Worm (Caenorhabditis elegans): Measurements from ENCODE around the gene srz-61.
A peak's percentile ranks its signal among the peaks of the same experiment; 100 is the strongest.

Gene srz-61

ce11 chrIV:16290745-16291144 lies 30.2 kb upstream of the srz-61 start, which contains the start of gene srz-75:
TSS of gene srz-75 (minus strand) at chrIV:16290845.
- no peak for TF ChIP-seq ceh-19 (GFP tag; optimal IDR thresholded peaks at IDR 0.05)
- TF ChIP-seq syd-9 (tag; optimal IDR thresholded peaks at IDR 0.05), result no peak
- no peak for TF ChIP-seq ceh-2 (tag; optimal IDR thresholded peaks at IDR 0.05)
- TF ChIP-seq pat-9 (tag; optimal IDR thresholded peaks at IDR 0.05), result no peak
- TF ChIP-seq madf-2 (tag; optimal IDR thresholded peaks at IDR 0.05), result no peak
- no peak for TF ChIP-seq unc-55 (GFP tag; optimal IDR thresholded peaks at IDR 0.05)
- no peak for TF ChIP-seq ceh-6 (GFP tag; optimal IDR thresholded peaks at IDR 0.05)
- TF ChIP-seq pag-3 (tag; optimal IDR thresholded peaks at IDR 0.05; ENCODE audit: borderline replicate concordance), result no peak

- TF ChIP-seq elt-2 (tag; optimal IDR thresholded peaks at IDR 0.05) (peak; percentile 37), ceh-14 (tag; optimal IDR thresholded peaks at IDR 0.05) (no peak)
Observed at ce11 chrIV:16293889-16294288, 27.1 kb upstream of the srz-61 start.

- no peak for TF ChIP-seq C38D4.7 (GFP tag; optimal IDR thresholded peaks at IDR 0.05)
- no peak for TF ChIP-seq sox-2 (GFP tag; IDR thresholded peaks at IDR 0.05)
- TF ChIP-seq hlh-13 (GFP tag; optimal IDR thresholded peaks at IDR 0.05), result no peak
- TF ChIP-seq ttx-3 (tag; optimal IDR thresholded peaks at IDR 0.05), result no peak
- TF ChIP-seq sox-4 (tag; optimal IDR thresholded peaks at IDR 0.05), result no peak
- TF ChIP-seq ceh-14 (tag; optimal IDR thresholded peaks at IDR 0.05), result no peak
- TF ChIP-seq lin-11 (tag; optimal IDR thresholded peaks at IDR 0.05), result no peak
- TF ChIP-seq madf-2 (tag; optimal IDR thresholded peaks at IDR 0.05), result no peak
- TF ChIP-seq pax-1 (tag; optimal IDR thresholded peaks at IDR 0.05), result no peak
- TF ChIP-seq nhr-11 (tag; optimal IDR thresholded peaks at IDR 0.05), result no peak
- no peak for TF ChIP-seq ceh-19 (GFP tag; optimal IDR thresholded peaks at IDR 0.05)
- TF ChIP-seq ceh-30 (tag; optimal IDR thresholded peaks at IDR 0.05), result no peak
- TF ChIP-seq ceh-9 (tag; optimal IDR thresholded peaks at IDR 0.05), result no peak
- no peak for TF ChIP-seq zip-5 (tag; optimal IDR thresholded peaks at IDR 0.05)
- no peak for TF ChIP-seq gmeb-2 (tag; optimal IDR thresholded peaks at IDR 0.05)
- TF ChIP-seq K02D7.2 (tag; optimal IDR thresholded peaks at IDR 0.05), result no peak
- TF ChIP-seq pha-4 (tag; optimal IDR thresholded peaks at IDR 0.05), result no peak
Observed at ce11 chrIV:16298851-16299250, 22.1 kb upstream of the srz-61 start, which contains the start of gene srz-72. TSS of gene srz-72 (plus strand) at chrIV:16299151.

ce11 chrIV:16306918-16307317 lies 14.0 kb upstream of the srz-61 start:
- TF ChIP-seq ceh-31 (tag; optimal IDR thresholded peaks at IDR 0.05) (no peak), gmeb-2 (tag; optimal IDR thresholded peaks at IDR 0.05) (no peak), mec-3 (tag; optimal IDR thresholded peaks at IDR 0.05; ENCODE audit: borderline replicate concordance) (no peak), fkh-10 (GFP tag; optimal IDR thresholded peaks at IDR 0.05) (no peak), unc-55 (GFP tag; optimal IDR thresholded peaks at IDR 0.05) (no peak), eyg-1 (tag; optimal IDR thresholded peaks at IDR 0.05) (no peak), ref-2 (tag; optimal IDR thresholded peaks at IDR 0.05) (no peak), dve-1 (tag; optimal IDR thresholded peaks at IDR 0.05) (no peak), Y22D7AL.16 (tag; optimal IDR thresholded peaks at IDR 0.05) (no peak), hlh-30 (tag; optimal IDR thresholded peaks at IDR 0.05; ENCODE audit: insufficient read depth) (no peak), hlh-15 (tag; optimal IDR thresholded peaks at IDR 0.05) (no peak), T23F11.4 (GFP tag; optimal IDR thresholded peaks at IDR 0.05) (no peak), lim-6 (tag; optimal IDR thresholded peaks at IDR 0.05) (no peak), sox-2 (GFP tag; IDR thresholded peaks at IDR 0.05) (no peak), nhr-11 (tag; optimal IDR thresholded peaks at IDR 0.05) (no peak), F13H6.1 (tag; optimal IDR thresholded peaks at IDR 0.05) (no peak), ceh-30 (tag; optimal IDR thresholded peaks at IDR 0.05) (no peak)

Measured in whole organism, late embryonic.